Worm (Caenorhabditis elegans) whole organism, midembryonic: ENCODE measurements around the gene srh-55.

ENCODE experiments used
- flt-1 ChIP-seq: fragments of 200-800 bp; sonication (Bioruptor generic); IDR thresholded peaks from 2 replicates; pipeline ENCODE4 v1.3.6; 2022; ENCODE audit warnings: missing genetic modification characterization, missing compliant biosample characterization
- ref-1 ChIP-seq: fragments of 200-800 bp; sonication (Bioruptor generic); conservative IDR thresholded peaks from 2 replicates; pipeline ENCODE4 v1.3.6; 2022; ENCODE audit warnings: missing genetic modification reagents, missing genetic modification characterization, missing compliant biosample characterization
- ztf-23 ChIP-seq: fragments of 200-800 bp; sonication (Bioruptor generic); IDR thresholded peaks from 2 replicates; pipeline ENCODE4 v1.3.6; 2022; ENCODE audit warnings: missing genetic modification reagents, missing genetic modification characterization, missing compliant biosample characterization

DNA sequence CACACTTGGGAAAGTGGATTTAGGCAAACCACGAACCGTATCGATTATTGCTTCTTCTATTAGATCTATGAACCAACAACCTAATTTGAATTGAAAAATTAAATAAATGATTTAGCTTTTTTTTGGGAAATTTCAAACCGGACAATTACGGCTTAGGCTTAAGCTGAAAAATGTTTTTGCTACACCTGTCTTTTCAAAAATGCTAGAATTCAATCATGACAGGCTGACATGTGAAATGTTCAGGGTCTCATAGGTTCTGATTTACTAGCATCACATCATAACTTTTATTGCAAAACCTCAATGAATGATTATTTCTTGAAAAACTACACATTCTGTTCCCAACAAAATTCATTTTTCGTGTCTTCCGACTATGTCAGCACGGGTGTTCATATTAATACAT is at the start of gene srh-55:
- no peak for TF ChIP-seq flt-1 (GFP tag; lab: Robert Waterston, UW)
- no peak for TF ChIP-seq ztf-23
- TF ChIP-seq ref-1 (GFP tag; lab: Robert Waterston, UW): no peak
